Fruit fly (Drosophila melanogaster) whole organism, embryonic: ENCODE measurements around the gene CG13829.

Experiments used
- Atf-2 ChIP-seq: fragments of 200-800 bp; sonication (Bioruptor generic); optimal IDR thresholded peaks from 2 replicates; lab custom pipeline; 2016; ENCODE audit warnings: missing biosample characterization, missing genetic modification characterization
- BEAF-32 ChIP-seq: fragments of 200-800 bp; sonication (Bioruptor generic); optimal IDR thresholded peaks from 3 replicates; lab custom pipeline; 2017; ENCODE audit warnings: missing biosample characterization, missing genetic modification characterization, mild to moderate bottlenecking, moderate library complexity, missing genetic modification reagents
- Bteb2 ChIP-seq: fragments of 200-800 bp; sonication (Bioruptor generic); optimal IDR thresholded peaks from 2 replicates; lab custom pipeline; 2016; ENCODE audit warnings: missing biosample characterization, missing genetic modification characterization
- CG10543 ChIP-seq: fragments of 200-800 bp; sonication (Bioruptor generic); optimal IDR thresholded peaks from 3 replicates; lab custom pipeline; 2017; ENCODE audit warnings: missing biosample characterization, mild to moderate bottlenecking, missing genetic modification characterization, moderate library complexity
- CG10979 ChIP-seq: fragments of 200-800 bp; sonication (Bioruptor generic); optimal IDR thresholded peaks from 2 replicates; lab custom pipeline; 2018; ENCODE audit warnings: missing biosample characterization, mild to moderate bottlenecking, missing genetic modification characterization, moderate library complexity
- CG11723 ChIP-seq: fragments of 200-800 bp; sonication (Bioruptor generic); optimal IDR thresholded peaks from 2 replicates; lab custom pipeline; 2017; ENCODE audit warnings: missing biosample characterization, mild to moderate bottlenecking, missing genetic modification characterization
- CG12219 ChIP-seq: fragments of 200-800 bp; sonication (Bioruptor generic); optimal IDR thresholded peaks from 3 replicates; lab custom pipeline; 2018; ENCODE audit warnings: missing biosample characterization, mild to moderate bottlenecking, missing genetic modification characterization
- CG14965 ChIP-seq: fragments of 200-800 bp; sonication (Bioruptor generic); optimal IDR thresholded peaks from 2 replicates; lab custom pipeline; 2016; ENCODE audit warnings: missing biosample characterization, missing genetic modification characterization, borderline replicate concordance
- CG1832 ChIP-seq: fragments of 200-800 bp; sonication (Bioruptor generic); optimal IDR thresholded peaks from 2 replicates; lab custom pipeline; 2017; ENCODE audit warnings: missing biosample characterization, mild to moderate bottlenecking, missing genetic modification characterization, inconsistent platforms
- CG2199 ChIP-seq: fragments of 200-800 bp; sonication (Bioruptor generic); IDR thresholded peaks from 3 replicates; pipeline ENCODE4 v1.3.6; 2022; ENCODE audit warnings: missing biosample characterization, missing genetic modification characterization
- CG3065 ChIP-seq: fragments of 200-800 bp; sonication (Bioruptor generic); optimal IDR thresholded peaks from 2 replicates; lab custom pipeline; 2016; ENCODE audit warnings: missing biosample characterization, missing genetic modification characterization
- CG33557 ChIP-seq: fragments of 200-800 bp; sonication (Bioruptor generic); optimal IDR thresholded peaks from 2 replicates; lab custom pipeline; 2019; ENCODE audit warnings: missing biosample characterization, mild to moderate bottlenecking, missing genetic modification characterization, moderate library complexity
- CG4707 ChIP-seq: fragments of 200-800 bp; sonication (Bioruptor generic); optimal IDR thresholded peaks from 2 replicates; lab custom pipeline; 2018; ENCODE audit warnings: missing biosample characterization, mild to moderate bottlenecking, missing genetic modification characterization, moderate library complexity
- CG6175 ChIP-seq: fragments of 200-800 bp; sonication (Bioruptor generic); IDR thresholded peaks from 3 replicates; pipeline ENCODE4 v1.3.6; 2022; ENCODE audit warnings: missing biosample characterization, missing genetic modification characterization
- CG8089 ChIP-seq: fragments of 200-800 bp; sonication (Bioruptor generic); optimal IDR thresholded peaks from 3 replicates; lab custom pipeline; 2016; ENCODE audit warnings: missing biosample characterization, missing genetic modification characterization
- CG8478 ChIP-seq: fragments of >200 bp; optimal IDR thresholded peaks from 2 replicates; lab custom pipeline; 2018
- CG9817 ChIP-seq: fragments of 200-800 bp; sonication (Bioruptor generic); optimal IDR thresholded peaks from 2 replicates; lab custom pipeline; 2018; ENCODE audit warnings: missing biosample characterization, mild to moderate bottlenecking, missing genetic modification characterization, moderate library complexity
- CG9876 ChIP-seq: fragments of 200-800 bp; sonication (Bioruptor generic); optimal IDR thresholded peaks from 2 replicates; lab custom pipeline; 2016; ENCODE audit warnings: missing biosample characterization, missing genetic modification characterization
- Chrac-16 ChIP-seq: fragments of 200-800 bp; sonication (Bioruptor generic); optimal IDR thresholded peaks from 3 replicates; lab custom pipeline; 2016; ENCODE audit warnings: missing biosample characterization, missing genetic modification characterization
- D ChIP-seq, 2 experiments: fragments of 200-800 bp in 1 of 2; fragments of >200 bp in 1 of 2; sonication (Bioruptor generic) in 1 of 2; optimal IDR thresholded peaks; 2 replicates in 1 of 2; 3 replicates in 1 of 2; lab custom pipeline; 2017; ENCODE audit warnings: mild to moderate bottlenecking in 1 of 2, missing biosample characterization in 1 of 2, missing genetic modification characterization in 1 of 2, missing genetic modification reagents in 1 of 2
- Dip3 ChIP-seq: fragments of 200-800 bp; sonication (Bioruptor generic); optimal IDR thresholded peaks from 3 replicates; lab custom pipeline; 2016; ENCODE audit warnings: missing biosample characterization, missing genetic modification characterization
- Dref ChIP-seq: fragments of 200-800 bp; sonication (Bioruptor generic); IDR thresholded peaks from 2 replicates; pipeline ENCODE4 v1.3.6; 2022; ENCODE audit warnings: missing biosample characterization, missing genetic modification characterization
- Fer1 ChIP-seq: fragments of 200-800 bp; sonication (Bioruptor generic); optimal IDR thresholded peaks from 2 replicates; lab custom pipeline; 2017; ENCODE audit warnings: missing biosample characterization, mild to moderate bottlenecking, missing genetic modification characterization
- Fer2 ChIP-seq: fragments of 200-800 bp; sonication (Bioruptor generic); optimal IDR thresholded peaks from 2 replicates; lab custom pipeline; 2018; ENCODE audit warnings: missing biosample characterization, mild to moderate bottlenecking, missing genetic modification characterization, moderate library complexity
- Gug ChIP-seq: fragments of 200-800 bp; sonication (Bioruptor generic); IDR thresholded peaks from 4 replicates; pipeline ENCODE4 v1.3.6; 2022; ENCODE audit warnings: missing biosample characterization, missing genetic modification characterization
- HHEX ChIP-seq: fragments of 200-800 bp; sonication (Bioruptor generic); optimal IDR thresholded peaks from 3 replicates; lab custom pipeline; 2017; ENCODE audit warnings: missing biosample characterization, mild to moderate bottlenecking, missing genetic modification characterization, missing genetic modification reagents
- Lhr ChIP-seq: fragments of 200-800 bp; sonication (Bioruptor generic); optimal IDR thresholded peaks from 3 replicates; lab custom pipeline; 2017; ENCODE audit warnings: mild to moderate bottlenecking, missing biosample characterization, missing genetic modification reagents, missing genetic modification characterization
- NC2α ChIP-seq: fragments of 200-800 bp; sonication (Bioruptor generic); optimal IDR thresholded peaks from 2 replicates; lab custom pipeline; 2016; ENCODE audit warnings: missing biosample characterization, missing genetic modification characterization
- NC2β ChIP-seq: fragments of 200-800 bp; sonication (Bioruptor generic); optimal IDR thresholded peaks from 2 replicates; lab custom pipeline; 2016; ENCODE audit warnings: missing biosample characterization, missing genetic modification characterization
- Oli ChIP-seq: fragments of 200-800 bp; sonication (Bioruptor generic); optimal IDR thresholded peaks from 2 replicates; lab custom pipeline; 2018; ENCODE audit warnings: missing biosample characterization, mild to moderate bottlenecking, missing genetic modification characterization, moderate library complexity
- Opbp ChIP-seq: fragments of 200-800 bp; sonication (Bioruptor generic); IDR thresholded peaks from 3 replicates; pipeline ENCODE4 v1.3.6; 2022; ENCODE audit warnings: missing biosample characterization, missing genetic modification characterization; ENCODE audit not compliant: partially characterized antibody
- Pdp1 ChIP-seq, 2 experiments: fragments of 200-800 bp; sonication (Bioruptor generic); optimal IDR thresholded peaks; 3 replicates each; lab custom pipeline; 2016; ENCODE audit warnings: missing biosample characterization in 2 of 2, missing genetic modification characterization in 2 of 2, mild to moderate bottlenecking in 1 of 2, moderate library complexity in 1 of 2
- Rfx ChIP-seq: fragments of 200-800 bp; sonication (Bioruptor generic); IDR thresholded peaks from 2 replicates; pipeline ENCODE4 v1.3.6; 2022; ENCODE audit warnings: missing biosample characterization, missing genetic modification characterization
- Scr ChIP-seq: fragments of 200-800 bp; sonication (Bioruptor generic); IDR thresholded peaks from 2 replicates; pipeline ENCODE4 v1.3.6; 2022; ENCODE audit warnings: missing biosample characterization, missing genetic modification characterization; ENCODE audit not compliant: partially characterized antibody
- Sin3A ChIP-seq: fragments of >200 bp; optimal IDR thresholded peaks from 2 replicates; lab custom pipeline; 2018
- Sox100B ChIP-seq: fragments of 200-800 bp; sonication (Bioruptor generic); optimal IDR thresholded peaks from 3 replicates; lab custom pipeline; 2018; ENCODE audit warnings: missing biosample characterization, mild to moderate bottlenecking, missing genetic modification characterization
- Usf ChIP-seq: fragments of 200-800 bp; sonication (Bioruptor generic); optimal IDR thresholded peaks from 2 replicates; lab custom pipeline; 2017; ENCODE audit warnings: missing genotype, missing biosample characterization, missing genetic modification characterization
- br ChIP-seq: fragments of >200 bp; optimal IDR thresholded peaks from 2 replicates; lab custom pipeline; 2017
- chinmo ChIP-seq: fragments of 200-800 bp; sonication (Bioruptor generic); IDR thresholded peaks from 4 replicates; pipeline ENCODE4 v1.3.6; 2022; ENCODE audit warnings: missing biosample characterization, missing genetic modification characterization; ENCODE audit not compliant: partially characterized antibody
- chn ChIP-seq: fragments of 200-800 bp; sonication (Bioruptor generic); optimal IDR thresholded peaks from 2 replicates; lab custom pipeline; 2016; ENCODE audit warnings: missing biosample characterization, missing genetic modification characterization
- disco-r ChIP-seq: fragments of 200-800 bp; sonication (Bioruptor generic); optimal IDR thresholded peaks from 2 replicates; lab custom pipeline; 2016; ENCODE audit warnings: missing biosample characterization, missing genetic modification characterization
- ems ChIP-seq: fragments of 200-800 bp; sonication (Bioruptor generic); optimal IDR thresholded peaks from 3 replicates; lab custom pipeline; 2016; ENCODE audit warnings: missing biosample characterization, missing genetic modification characterization
- eyg ChIP-seq: fragments of 200-800 bp; sonication (Bioruptor generic); optimal IDR thresholded peaks from 3 replicates; lab custom pipeline; 2016; ENCODE audit warnings: missing biosample characterization, missing genetic modification characterization
- fru ChIP-seq: fragments of >200 bp; optimal IDR thresholded peaks from 2 replicates; lab custom pipeline; 2017
- hkb ChIP-seq, 2 experiments: fragments of 200-800 bp in 1 of 2; fragments of >200 bp in 1 of 2; sonication (Bioruptor generic) in 1 of 2; IDR thresholded peaks in 1 of 2; optimal IDR thresholded peaks in 1 of 2; 2 replicates each; pipeline versions ENCODE4 v1.3.6 to Lab custom; 2017 to 2022; ENCODE audit warnings: missing biosample characterization in 1 of 2, missing genetic modification characterization in 1 of 2
- odd ChIP-seq: fragments of 200-800 bp; sonication (Bioruptor generic); optimal IDR thresholded peaks from 2 replicates; lab custom pipeline; 2017; ENCODE audit warnings: missing biosample characterization, mild to moderate bottlenecking, missing genetic modification characterization
- pb ChIP-seq: fragments of 200-800 bp; sonication (Bioruptor generic); optimal IDR thresholded peaks from 3 replicates; lab custom pipeline; 2016; ENCODE audit warnings: missing biosample characterization, missing genetic modification characterization
- phol ChIP-seq: fragments of 200-800 bp; sonication (Bioruptor generic); optimal IDR thresholded peaks from 3 replicates; lab custom pipeline; 2018; ENCODE audit warnings: missing biosample characterization, mild to moderate bottlenecking, missing genetic modification characterization, moderate library complexity
- sima ChIP-seq: fragments of 200-800 bp; sonication (Bioruptor generic); optimal IDR thresholded peaks from 2 replicates; lab custom pipeline; 2016; ENCODE audit warnings: missing biosample characterization, missing genetic modification characterization
- slbo ChIP-seq: fragments of 200-800 bp; sonication (Bioruptor generic); IDR thresholded peaks from 2 replicates; pipeline ENCODE4 v1.3.6; 2022; ENCODE audit warnings: missing biosample characterization, missing genetic modification characterization
- slou ChIP-seq: fragments of 200-800 bp; sonication (Bioruptor generic); optimal IDR thresholded peaks from 3 replicates; lab custom pipeline; 2016; ENCODE audit warnings: missing biosample characterization, missing genetic modification characterization
- trem ChIP-seq: fragments of 200-800 bp; optimal IDR thresholded peaks from 3 replicates; lab custom pipeline; 2019; ENCODE audit warnings: missing biosample characterization, mild to moderate bottlenecking, missing genetic modification characterization, moderate library complexity

CG13829 gene

DNA sequence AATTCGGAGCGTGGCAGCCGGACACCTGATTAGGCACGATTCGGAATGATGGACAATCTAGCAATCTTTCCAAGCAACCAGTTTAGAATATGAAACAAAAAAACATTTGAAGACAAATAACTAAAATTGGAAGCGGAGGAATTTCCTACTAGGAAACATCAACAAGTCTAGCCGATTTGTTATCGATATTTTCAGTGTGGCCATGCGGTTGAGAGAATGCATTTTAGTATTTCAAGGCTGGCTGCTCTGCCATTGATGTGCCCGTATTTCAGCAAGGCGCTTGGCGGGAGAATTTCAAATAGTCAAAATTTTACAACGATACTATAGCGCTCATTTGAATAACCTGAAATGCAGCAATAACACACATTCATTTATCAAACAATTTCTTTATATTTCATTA is 33.3 kb downstream of the CG13829 start, which contains the start of gene CG31457 (continued):
- no peak for TF ChIP-seq CG33557 (GFP tag; lab: Kevin White, UChicago)
- no peak for TF ChIP-seq odd (GFP tag; lab: Kevin White, UChicago)
- no peak for TF ChIP-seq Usf (GFP tag; lab: Kevin White, UChicago)
- no peak for TF ChIP-seq disco-r (GFP tag; lab: Kevin White, UChicago)
- no peak for TF ChIP-seq CG8089 (GFP tag; lab: Kevin White, UChicago)
- no peak for TF ChIP-seq CG3065 (GFP tag; lab: Kevin White, UChicago)
- TF ChIP-seq Lhr (GFP tag; lab: Kevin White, UChicago) = peak; percentile 60
- TF ChIP-seq CG9876 (GFP tag; lab: Kevin White, UChicago) = no peak
- no peak for TF ChIP-seq eyg
- TF ChIP-seq BEAF-32 = peak; percentile 89
- TF ChIP-seq Fer2 (tag; lab: Kevin White, UChicago) = no peak
- TF ChIP-seq Dip3 (GFP tag; lab: Kevin White, UChicago) = no peak
- no peak for TF ChIP-seq Oli (tag; lab: Kevin White, UChicago)
- TF ChIP-seq Sox100B = no peak
- TF ChIP-seq Gug (GFP tag; lab: Robert Waterston, UW) = no peak
- no peak for TF ChIP-seq CG6175 (GFP tag; lab: Robert Waterston, UW)
- TF ChIP-seq Pdp1 (GFP tag; optimal IDR thresholded peaks at IDR 0.05; lab: Kevin White, UChicago) = peak in 1 of 2 experiments; percentile 21
- TF ChIP-seq CG8478 (lab: Kevin White, UChicago) = no peak
- no peak for TF ChIP-seq HHEX (GFP tag; lab: Kevin White, UChicago)
- TF ChIP-seq Bteb2 (GFP tag; lab: Kevin White, UChicago) = no peak
- peak; percentile 82 for TF ChIP-seq Dref (GFP tag; lab: Robert Waterston, UW)
- no peak for TF ChIP-seq Rfx (GFP tag; lab: Robert Waterston, UW)
- TF ChIP-seq CG10979 (tag; lab: Kevin White, UChicago) = no peak
- TF ChIP-seq fru = no peak
- TF ChIP-seq chn (GFP tag; lab: Kevin White, UChicago) = no peak
- TF ChIP-seq CG10543 = no peak
- no peak for TF ChIP-seq D (optimal IDR thresholded peaks at IDR 0.05; lab: Kevin White, UChicago)
- TF ChIP-seq D (GFP tag; optimal IDR thresholded peaks at IDR 0.05; lab: Kevin White, UChicago) = no peak
- no peak for TF ChIP-seq Fer1 (GFP tag; lab: Kevin White, UChicago)
- no peak for TF ChIP-seq CG12219 (GFP tag; lab: Kevin White, UChicago)
- TF ChIP-seq ems = no peak
- no peak for TF ChIP-seq CG4707 (GFP tag; lab: Kevin White, UChicago)
- peak; percentile 71 for TF ChIP-seq phol
- peak; percentile 84; the same call in 2 of the 4 replicates for TF ChIP-seq chinmo (GFP tag; lab: Robert Waterston, UW)
- TF ChIP-seq CG2199 (GFP tag; lab: Robert Waterston, UW) = no peak
- TF ChIP-seq CG1832 = no peak
- TF ChIP-seq Atf-2 (GFP tag; lab: Kevin White, UChicago) = no peak
- peak; percentile 81 for TF ChIP-seq Opbp
- TF ChIP-seq Chrac-16 (GFP tag; lab: Kevin White, UChicago) = no peak
- peak; percentile 70 for TF ChIP-seq Sin3A (lab: Kevin White, UChicago)
- TF ChIP-seq pb (GFP tag; lab: Kevin White, UChicago) = no peak
- TF ChIP-seq NC2β = no peak
- TF ChIP-seq CG9817 (tag; lab: Kevin White, UChicago) = no peak
- peak; percentile 79 for TF ChIP-seq Scr (GFP tag; lab: Robert Waterston, UW)
- no peak for TF ChIP-seq NC2α (GFP tag; lab: Kevin White, UChicago)
- TF ChIP-seq trem = peak; percentile 71
- TF ChIP-seq CG14965 (GFP tag; lab: Kevin White, UChicago) = no peak
- TF ChIP-seq slou (GFP tag; lab: Kevin White, UChicago) = no peak
- no peak for TF ChIP-seq br (lab: Kevin White, UChicago)
- TF ChIP-seq slbo (GFP tag; lab: Robert Waterston, UW) = no peak
- TF ChIP-seq hkb (optimal IDR thresholded peaks at IDR 0.05; lab: Kevin White, UChicago) = no peak
- TF ChIP-seq hkb (GFP tag; IDR thresholded peaks at IDR 0.05; lab: Robert Waterston, UW) = no peak
- TF ChIP-seq CG11723 (GFP tag; lab: Kevin White, UChicago) = no peak
- TF ChIP-seq sima (GFP tag; lab: Kevin White, UChicago) = no peak
